Worm (Caenorhabditis elegans) whole organism, L3 larva: ENCODE measurements around the gene Y43F8B.11.

Experiments used
- R02D3.7 ChIP-seq: fragments of 150-350 bp; optimal IDR thresholded peaks from 2 replicates; lab custom pipeline; 2014; ENCODE audit warnings: missing biosample characterization, missing genetic modification characterization
- aly-2 ChIP-seq: fragments of 150-350 bp; optimal IDR thresholded peaks from 2 replicates; lab custom pipeline; 2014; ENCODE audit warnings: missing biosample characterization, missing genetic modification characterization
- ama-1 ChIP-seq: fragments of 150-350 bp; optimal IDR thresholded peaks from 2 replicates; lab custom pipeline; 2018
- ceh-16 ChIP-seq: sonication (generic microtip); optimal IDR thresholded peaks from 2 replicates; lab custom pipeline; 2017; ENCODE audit warnings: missing biosample characterization, missing genetic modification characterization
- ceh-28 ChIP-seq: fragments of 150-350 bp; optimal IDR thresholded peaks from 2 replicates; lab custom pipeline; 2014; ENCODE audit warnings: missing biosample characterization, missing genetic modification reagents, missing genetic modification characterization
- ceh-82 ChIP-seq: fragments of 150-350 bp; optimal IDR thresholded peaks from 2 replicates; lab custom pipeline; 2014; ENCODE audit warnings: missing biosample characterization, missing genetic modification characterization
- ceh-9 ChIP-seq: sonication (generic microtip); optimal IDR thresholded peaks from 2 replicates; lab custom pipeline; 2018; ENCODE audit warnings: missing biosample characterization, missing genetic modification characterization
- daf-12 ChIP-seq: fragments of 150-350 bp; optimal IDR thresholded peaks from 2 replicates; lab custom pipeline; 2014; ENCODE audit warnings: missing biosample characterization, missing genetic modification reagents, missing genetic modification characterization
- egl-27 ChIP-seq: sonication (generic microtip); optimal IDR thresholded peaks from 4 replicates; lab custom pipeline; 2017; ENCODE audit warnings: missing biosample characterization, missing genetic modification reagents, missing genetic modification characterization
- egl-5 ChIP-seq: fragments of 150-350 bp; optimal IDR thresholded peaks from 2 replicates; lab custom pipeline; 2017; ENCODE audit warnings: missing biosample characterization, missing genetic modification reagents, missing genetic modification characterization, inconsistent platforms
- elt-1 ChIP-seq: fragments of 150-350 bp; optimal IDR thresholded peaks from 2 replicates; lab custom pipeline; 2014; ENCODE audit warnings: missing biosample characterization, missing genetic modification characterization
- elt-2 ChIP-seq: sonication (generic microtip); optimal IDR thresholded peaks from 2 replicates; lab custom pipeline; 2016; ENCODE audit warnings: missing genetic modification reagents, mild to moderate bottlenecking, missing genetic modification characterization, missing compliant biosample characterization
- elt-3 ChIP-seq, 3 experiments: fragments of 150-350 bp in 1 of 3; sonication (generic microtip) in 2 of 3; optimal IDR thresholded peaks; 2 replicates in 2 of 3; 4 replicates in 1 of 3; lab custom pipeline; 2014 to 2017; ENCODE audit warnings: missing biosample characterization in 3 of 3, missing genetic modification characterization in 3 of 3
- eor-1 ChIP-seq, 2 experiments: fragments of 150-350 bp; optimal IDR thresholded peaks; 2 replicates each; lab custom pipeline; 2014 to 2018; ENCODE audit warnings: missing biosample characterization in 2 of 2, missing genetic modification characterization in 2 of 2
- fkh-10 ChIP-seq: sonication (generic microtip); optimal IDR thresholded peaks from 2 replicates; lab custom pipeline; 2017; ENCODE audit warnings: missing biosample characterization, missing genetic modification reagents, missing genetic modification characterization
- fkh-2 ChIP-seq: fragments of 150-350 bp; optimal IDR thresholded peaks from 2 replicates; lab custom pipeline; 2014; ENCODE audit warnings: missing biosample characterization, missing genetic modification reagents, missing genetic modification characterization
- hmg-11 ChIP-seq: sonication (generic microtip); optimal IDR thresholded peaks from 2 replicates; lab custom pipeline; 2016; ENCODE audit warnings: missing genetic modification characterization, missing compliant biosample characterization
- jun-1 ChIP-seq: fragments of 150-350 bp; optimal IDR thresholded peaks from 2 replicates; lab custom pipeline; 2014; ENCODE audit warnings: missing biosample characterization, missing genetic modification reagents, missing genetic modification characterization
- lin-39 ChIP-seq: fragments of 150-350 bp; optimal IDR thresholded peaks from 2 replicates; lab custom pipeline; 2018; ENCODE audit warnings: missing biosample characterization, missing genetic modification reagents, missing genetic modification characterization
- lsy-12 ChIP-seq: sonication (generic microtip); optimal IDR thresholded peaks from 2 replicates; lab custom pipeline; 2016; ENCODE audit warnings: mild to moderate bottlenecking, missing genetic modification characterization, missing compliant biosample characterization
- mdl-1 ChIP-seq: fragments of 150-350 bp; optimal IDR thresholded peaks from 2 replicates; lab custom pipeline; 2014; ENCODE audit warnings: missing biosample characterization, missing genetic modification characterization
- mml-1 ChIP-seq: fragments of 150-350 bp; sonication (generic microtip); optimal IDR thresholded peaks from 3 replicates; lab custom pipeline; 2014; ENCODE audit warnings: missing biosample characterization, missing genetic modification characterization
- nfya-1 ChIP-seq: sonication (generic microtip); optimal IDR thresholded peaks from 2 replicates; lab custom pipeline; 2017; ENCODE audit warnings: missing genetic modification characterization, mild to moderate bottlenecking, missing compliant biosample characterization, antibody characterized with exemption, moderate library complexity; ENCODE audit not compliant: insufficient read depth
- nhr-11 ChIP-seq: fragments of 150-350 bp; optimal IDR thresholded peaks from 2 replicates; lab custom pipeline; 2014; ENCODE audit warnings: missing biosample characterization, missing genetic modification characterization
- nhr-23 ChIP-seq: fragments of 150-350 bp; optimal IDR thresholded peaks from 2 replicates; lab custom pipeline; 2014; ENCODE audit warnings: missing biosample characterization, missing genetic modification reagents, missing genetic modification characterization
- nhr-237 ChIP-seq: fragments of 150-350 bp; optimal IDR thresholded peaks from 2 replicates; lab custom pipeline; 2014; ENCODE audit warnings: missing biosample characterization, missing genetic modification characterization
- nhr-25 ChIP-seq: sonication (generic microtip); optimal IDR thresholded peaks from 2 replicates; lab custom pipeline; 2017; ENCODE audit warnings: missing biosample characterization, missing genetic modification characterization
- nhr-28 ChIP-seq: fragments of 150-350 bp; optimal IDR thresholded peaks from 2 replicates; lab custom pipeline; 2014; ENCODE audit warnings: missing biosample characterization, missing genetic modification characterization
- nhr-43 ChIP-seq: sonication (generic microtip); optimal IDR thresholded peaks from 2 replicates; lab custom pipeline; 2016; ENCODE audit warnings: mild to moderate bottlenecking, missing genetic modification characterization, missing compliant biosample characterization; ENCODE audit not compliant: poor library complexity, severe bottlenecking
- nhr-76 ChIP-seq: fragments of 150-350 bp; sonication (generic microtip); optimal IDR thresholded peaks from 5 replicates; lab custom pipeline; 2014; ENCODE audit warnings: missing biosample characterization, missing genetic modification characterization
- nhr-77 ChIP-seq: fragments of 150-350 bp; optimal IDR thresholded peaks from 2 replicates; lab custom pipeline; 2014; ENCODE audit warnings: missing biosample characterization, missing genetic modification characterization
- pha-4 ChIP-seq: fragments of 150-350 bp; optimal IDR thresholded peaks from 2 replicates; lab custom pipeline; 2014; ENCODE audit warnings: missing biosample characterization, missing genetic modification reagents, missing genetic modification characterization
- pqm-1 ChIP-seq: fragments of 150-350 bp; optimal IDR thresholded peaks from 2 replicates; lab custom pipeline; 2017; ENCODE audit warnings: missing biosample characterization, missing genetic modification characterization, inconsistent platforms
- sea-2 ChIP-seq: fragments of 150-350 bp; sonication (generic microtip); optimal IDR thresholded peaks from 4 replicates; lab custom pipeline; 2014; ENCODE audit warnings: missing biosample characterization, missing genetic modification reagents, missing genetic modification characterization
- skn-1 ChIP-seq: fragments of 150-350 bp; optimal IDR thresholded peaks from 2 replicates; lab custom pipeline; 2014; ENCODE audit warnings: missing biosample characterization, missing genetic modification characterization
- snpc-4 ChIP-seq: fragments of 150-350 bp; optimal IDR thresholded peaks from 2 replicates; lab custom pipeline; 2014; ENCODE audit warnings: missing biosample characterization, missing genetic modification characterization
- tbx-2 ChIP-seq: sonication (generic microtip); optimal IDR thresholded peaks from 2 replicates; lab custom pipeline; 2016; ENCODE audit warnings: mild to moderate bottlenecking, missing genetic modification characterization, missing compliant biosample characterization
- unc-62 ChIP-seq: fragments of 150-350 bp; sonication (generic microtip); optimal IDR thresholded peaks from 4 replicates; lab custom pipeline; 2014; ENCODE audit warnings: missing biosample characterization, missing genetic modification reagents, missing genetic modification characterization
- zag-1 ChIP-seq: fragments of 150-350 bp; optimal IDR thresholded peaks from 2 replicates; lab custom pipeline; 2014; ENCODE audit warnings: missing biosample characterization, missing genetic modification characterization
- ztf-11 ChIP-seq: fragments of 150-350 bp; optimal IDR thresholded peaks from 2 replicates; lab custom pipeline; 2014; ENCODE audit warnings: missing biosample characterization, missing genetic modification characterization
- ztf-4 ChIP-seq: fragments of 150-350 bp; optimal IDR thresholded peaks from 2 replicates; lab custom pipeline; 2014; ENCODE audit warnings: missing biosample characterization, missing genetic modification characterization

Gene Y43F8B.11

ce11 chrV:19520130-19520529, 49.6 kb downstream of the Y43F8B.11 start:
- TF ChIP-seq mml-1 (no peak), unc-62 (no peak), ama-1 (lab: Kevin White, UChicago) (peak; percentile 97), ztf-4 (peak; percentile 73), elt-2 (no peak), nhr-11 (tag; lab: Kevin White, UChicago) (no peak), pha-4 (tag; lab: Kevin White, UChicago) (no peak), daf-12 (no peak), nhr-77 (tag; lab: Kevin White, UChicago) (no peak), ceh-82 (no peak), nhr-25 (peak; percentile 94), sea-2 (GFP tag; lab: Kevin White, UChicago) (no peak), ceh-9 (tag; lab: Kevin White, UChicago) (no peak), nhr-43 (tag; lab: Kevin White, UChicago) (peak; percentile 54), eor-1 (tag; optimal IDR thresholded peaks at IDR 0.05; lab: Kevin White, UChicago) (no peak), fkh-2 (tag; lab: Kevin White, UChicago) (no peak), hmg-11 (no peak), skn-1 (tag; lab: Kevin White, UChicago) (no peak), lin-39 (tag; lab: Kevin White, UChicago) (no peak), egl-5 (no peak), elt-3 (tag; optimal IDR thresholded peaks at IDR 0.05; lab: Kevin White, UChicago) (no peak), ztf-11 (no peak), aly-2 (tag; lab: Kevin White, UChicago) (no peak), tbx-2 (tag; lab: Kevin White, UChicago) (no peak), nhr-23 (tag; lab: Kevin White, UChicago) (no peak), jun-1 (tag; lab: Kevin White, UChicago) (no peak), pqm-1 (tag; lab: Kevin White, UChicago) (no peak), nhr-237 (tag; lab: Kevin White, UChicago) (no peak), nfya-1 (tag; lab: Kevin White, UChicago) (peak; percentile 73), elt-1 (no peak), nhr-76 (tag; lab: Kevin White, UChicago) (no peak), egl-27 (tag; lab: Kevin White, UChicago) (no peak), R02D3.7 (tag; lab: Kevin White, UChicago) (no peak), fkh-10 (GFP tag; lab: Kevin White, UChicago) (no peak), snpc-4 (no peak), nhr-28 (tag; lab: Kevin White, UChicago) (no peak), ceh-28 (tag; lab: Kevin White, UChicago) (no peak), zag-1 (tag; lab: Kevin White, UChicago) (no peak), lsy-12 (no peak), ceh-16 (tag; lab: Kevin White, UChicago) (no peak)

ce11 chrV:19520597-19521322, 50.3 kb downstream of the Y43F8B.11 start:
- no peak for TF ChIP-seq skn-1 (tag; lab: Kevin White, UChicago)
- TF ChIP-seq pqm-1 (tag; lab: Kevin White, UChicago): no peak
- TF ChIP-seq fkh-10 (GFP tag; lab: Kevin White, UChicago): no peak
- TF ChIP-seq pha-4 (tag; lab: Kevin White, UChicago): no peak
- no peak for TF ChIP-seq ceh-16 (tag; lab: Kevin White, UChicago)
- peak; percentile 94 for TF ChIP-seq ama-1 (lab: Kevin White, UChicago)
- TF ChIP-seq mdl-1 (tag; lab: Kevin White, UChicago): no peak
- TF ChIP-seq nhr-25: peak; percentile 84
